Worm (Caenorhabditis elegans) whole organism, L1 larva: Measurements from ENCODE around the gene srg-17.

ENCODE experiments used
- C16A3.4 ChIP-seq: fragments of 150-350 bp; optimal IDR thresholded peaks from 2 replicates; lab custom pipeline; 2014; ENCODE audit warnings: missing biosample characterization, missing genetic modification characterization
- C34B4.2 ChIP-seq: sonication (generic microtip); optimal IDR thresholded peaks from 2 replicates; lab custom pipeline; 2017; ENCODE audit warnings: mild to moderate bottlenecking, missing genetic modification characterization, missing compliant biosample characterization
- Y116A8C.19 ChIP-seq: sonication (generic microtip); optimal IDR thresholded peaks from 2 replicates; lab custom pipeline; 2016; ENCODE audit warnings: missing compliant biosample characterization, missing genetic modification characterization, borderline replicate concordance
- aha-1 ChIP-seq: fragments of 150-350 bp; optimal IDR thresholded peaks from 2 replicates; lab custom pipeline; 2014; ENCODE audit warnings: missing biosample characterization, missing genetic modification characterization
- blmp-1 ChIP-seq: fragments of 150-350 bp; optimal IDR thresholded peaks from 2 replicates; lab custom pipeline; 2014; ENCODE audit warnings: missing biosample characterization, missing genetic modification characterization
- ceh-63 ChIP-seq: fragments of 200-800 bp; sonication (Bioruptor generic); optimal IDR thresholded peaks from 2 replicates; lab custom pipeline; 2018; ENCODE audit warnings: mild to moderate bottlenecking, missing genetic modification characterization, missing compliant biosample characterization
- ceh-8 ChIP-seq: fragments of 200-800 bp; sonication (Bioruptor generic); optimal IDR thresholded peaks from 2 replicates; lab custom pipeline; 2018; ENCODE audit warnings: mild to moderate bottlenecking, missing genetic modification characterization, moderate library complexity, missing compliant biosample characterization
- ceh-88 ChIP-seq: fragments of 200-800 bp; sonication (Bioruptor generic); IDR thresholded peaks from 2 replicates; pipeline ENCODE4 v1.3.6; 2022; ENCODE audit warnings: missing genetic modification characterization, missing compliant biosample characterization
- ces-1 ChIP-seq: fragments of 150-350 bp; optimal IDR thresholded peaks from 2 replicates; lab custom pipeline; 2014; ENCODE audit warnings: missing biosample characterization, missing genetic modification reagents, missing genetic modification characterization
- dpl-1 ChIP-seq, 3 experiments: fragments of 150-350 bp in 2 of 3; sonication (generic microtip) in 1 of 3; optimal IDR thresholded peaks; 2 replicates each; lab custom pipeline; 2014 to 2017; ENCODE audit warnings: missing biosample characterization in 3 of 3, missing genetic modification characterization in 3 of 3, missing genetic modification reagents in 3 of 3
- dsc-1 ChIP-seq: sonication (generic microtip); optimal IDR thresholded peaks from 2 replicates; lab custom pipeline; 2016; ENCODE audit warnings: mild to moderate bottlenecking, missing genetic modification characterization, missing compliant biosample characterization
- efl-1 ChIP-seq, 4 experiments: fragments of 150-350 bp; optimal IDR thresholded peaks in 3 of 4; peaks in 1 of 4; 1 replicate in 1 of 4; 2 replicates in 3 of 4; lab custom pipeline; 2014; ENCODE audit warnings: missing biosample characterization in 2 of 4, missing genetic modification characterization in 2 of 4, missing genetic modification reagents in 2 of 4
- egl-27 ChIP-seq, 2 experiments: fragments of 150-350 bp in 1 of 2; sonication (generic microtip); optimal IDR thresholded peaks; 3 replicates each; lab custom pipeline; 2017 to 2018; ENCODE audit warnings: missing biosample characterization in 2 of 2, missing genetic modification characterization in 2 of 2, missing genetic modification reagents in 2 of 2
- elt-2 ChIP-seq: sonication (generic microtip); optimal IDR thresholded peaks from 2 replicates; lab custom pipeline; 2016; ENCODE audit warnings: missing genetic modification characterization, mild to moderate bottlenecking, inconsistent platforms, missing compliant biosample characterization, missing genetic modification reagents
- elt-3 ChIP-seq, 6 experiments: fragments of 150-350 bp in 1 of 6; sonication (generic microtip); optimal IDR thresholded peaks; 2 replicates each; lab custom pipeline; 2017 to 2018; ENCODE audit warnings: missing biosample characterization in 6 of 6, missing genetic modification characterization in 6 of 6, inconsistent platforms in 1 of 6
- fkh-8 ChIP-seq: sonication (generic microtip); optimal IDR thresholded peaks from 2 replicates; lab custom pipeline; 2016; ENCODE audit warnings: mild to moderate bottlenecking, missing genetic modification characterization, missing compliant biosample characterization
- grh-1 ChIP-seq: fragments of 200-800 bp; sonication (Bioruptor generic); IDR thresholded peaks from 2 replicates; pipeline ENCODE4 v1.3.6; 2022; ENCODE audit warnings: missing genetic modification reagents, missing genetic modification characterization, missing compliant biosample characterization
- hlh-17 ChIP-seq: fragments of 200-800 bp; sonication (Bioruptor generic); optimal IDR thresholded peaks from 2 replicates; lab custom pipeline; 2018; ENCODE audit warnings: missing genetic modification characterization, mild to moderate bottlenecking, missing compliant biosample characterization, moderate library complexity, borderline replicate concordance
- hlh-4 ChIP-seq: sonication (generic microtip); optimal IDR thresholded peaks from 2 replicates; lab custom pipeline; 2016; ENCODE audit warnings: mild to moderate bottlenecking, missing genetic modification characterization, missing compliant biosample characterization
- hpl-2 ChIP-seq: fragments of 150-350 bp; optimal IDR thresholded peaks from 2 replicates; lab custom pipeline; 2014; ENCODE audit warnings: missing biosample characterization, missing genetic modification reagents, missing genetic modification characterization
- isw-1 ChIP-seq: fragments of 200-800 bp; sonication (Bioruptor generic); IDR thresholded peaks from 2 replicates; pipeline ENCODE4 v1.3.6; 2022; ENCODE audit warnings: missing genetic modification characterization, missing compliant biosample characterization
- lin-13 ChIP-seq: fragments of 150-350 bp; optimal IDR thresholded peaks from 2 replicates; lab custom pipeline; 2014; ENCODE audit warnings: missing biosample characterization, missing genetic modification reagents, missing genetic modification characterization
- lin-35 ChIP-seq, 2 experiments: fragments of 150-350 bp; optimal IDR thresholded peaks; 2 replicates each; lab custom pipeline; 2014; ENCODE audit warnings: missing biosample characterization in 2 of 2, missing genetic modification characterization in 2 of 2, missing genetic modification reagents in 2 of 2
- lir-3 ChIP-seq: sonication (generic microtip); optimal IDR thresholded peaks from 2 replicates; lab custom pipeline; 2016; ENCODE audit warnings: mild to moderate bottlenecking, missing genetic modification characterization, moderate library complexity, missing compliant biosample characterization; ENCODE audit not compliant: poor library complexity
- mdl-1 ChIP-seq, 2 experiments: fragments of 150-350 bp; optimal IDR thresholded peaks; 2 replicates each; lab custom pipeline; 2014 to 2017; ENCODE audit warnings: missing biosample characterization in 2 of 2, missing genetic modification characterization in 2 of 2, inconsistent platforms in 1 of 2
- mef-2 ChIP-seq: fragments of 150-350 bp; optimal IDR thresholded peaks from 2 replicates; lab custom pipeline; 2014; ENCODE audit warnings: missing biosample characterization, missing genetic modification characterization
- mep-1 ChIP-seq: fragments of 150-350 bp; optimal IDR thresholded peaks from 2 replicates; lab custom pipeline; 2014; ENCODE audit warnings: missing biosample characterization, missing genetic modification characterization
- nhr-11 ChIP-seq: fragments of 150-350 bp; optimal IDR thresholded peaks from 2 replicates; lab custom pipeline; 2014; ENCODE audit warnings: missing biosample characterization, missing genetic modification characterization
- nhr-12 ChIP-seq: sonication (generic microtip); optimal IDR thresholded peaks from 2 replicates; lab custom pipeline; 2017; ENCODE audit warnings: missing biosample characterization, missing genetic modification characterization
- nhr-20 ChIP-seq: sonication (generic microtip); optimal IDR thresholded peaks from 2 replicates; lab custom pipeline; 2016; ENCODE audit warnings: mild to moderate bottlenecking, missing genetic modification characterization, missing compliant biosample characterization
- nhr-237 ChIP-seq: fragments of 150-350 bp; optimal IDR thresholded peaks from 2 replicates; lab custom pipeline; 2014; ENCODE audit warnings: missing biosample characterization, missing genetic modification characterization
- nhr-28 ChIP-seq: fragments of 150-350 bp; optimal IDR thresholded peaks from 2 replicates; lab custom pipeline; 2014; ENCODE audit warnings: missing biosample characterization, missing genetic modification characterization
- nhr-71 ChIP-seq: sonication (generic microtip); optimal IDR thresholded peaks from 2 replicates; lab custom pipeline; 2016; ENCODE audit warnings: mild to moderate bottlenecking, missing genetic modification characterization, moderate library complexity, missing compliant biosample characterization
- nhr-76 ChIP-seq: sonication (generic microtip); optimal IDR thresholded peaks from 2 replicates; lab custom pipeline; 2017; ENCODE audit warnings: missing biosample characterization, missing genetic modification characterization
- nhr-84 ChIP-seq: sonication (generic microtip); optimal IDR thresholded peaks from 2 replicates; lab custom pipeline; 2017; ENCODE audit warnings: missing biosample characterization, missing genetic modification characterization
- pag-3 ChIP-seq: sonication (generic microtip); optimal IDR thresholded peaks from 2 replicates; lab custom pipeline; 2017; ENCODE audit warnings: missing genetic modification characterization, mild to moderate bottlenecking, missing compliant biosample characterization, antibody characterized with exemption, borderline replicate concordance; ENCODE audit not compliant: insufficient read depth
- skn-1 ChIP-seq: fragments of 150-350 bp; optimal IDR thresholded peaks from 2 replicates; lab custom pipeline; 2014; ENCODE audit warnings: missing biosample characterization, missing genetic modification characterization
- snu-23 ChIP-seq: sonication (generic microtip); optimal IDR thresholded peaks from 2 replicates; lab custom pipeline; 2016; ENCODE audit warnings: missing genetic modification characterization, missing compliant biosample characterization
- swsn-7 ChIP-seq: sonication (generic microtip); optimal IDR thresholded peaks from 2 replicates; lab custom pipeline; 2016; ENCODE audit warnings: missing genetic modification characterization, missing compliant biosample characterization
- tlp-1 ChIP-seq: fragments of 150-350 bp; optimal IDR thresholded peaks from 2 replicates; lab custom pipeline; 2014; ENCODE audit warnings: missing biosample characterization, missing genetic modification characterization
- zag-1 ChIP-seq: fragments of 150-350 bp; optimal IDR thresholded peaks from 2 replicates; lab custom pipeline; 2014; ENCODE audit warnings: missing biosample characterization, missing genetic modification characterization
- ztf-11 ChIP-seq, 2 experiments: sonication (generic microtip); optimal IDR thresholded peaks; 2 replicates each; lab custom pipeline; 2016 to 2017; ENCODE audit warnings: missing genetic modification characterization in 2 of 2, missing biosample characterization in 1 of 2, missing compliant biosample characterization in 1 of 2

Gene srg-17

ce11 chrII:12459422-12459821 is 14.1 kb upstream of the srg-17 start, which contains the start of gene tag-281 (continued):
- TF ChIP-seq aha-1 (tag; lab: Kevin White, UChicago) (peak; percentile 74), snu-23 (peak; percentile 91), hpl-2 (GFP tag; lab: Kevin White, UChicago) (no peak), zag-1 (tag; lab: Kevin White, UChicago) (no peak), nhr-20 (tag; lab: Kevin White, UChicago) (peak; percentile 89), C16A3.4 (peak; percentile 69), C34B4.2 (tag; lab: Kevin White, UChicago) (no peak), isw-1 (GFP tag; lab: Robert Waterston, UW) (peak; percentile 87), grh-1 (GFP tag; lab: Robert Waterston, UW) (peak; percentile 86), nhr-71 (tag; lab: Kevin White, UChicago) (peak; percentile 94), skn-1 (peak; percentile 84), Y116A8C.19 (tag; lab: Kevin White, UChicago) (no peak), ces-1 (GFP tag; lab: Kevin White, UChicago) (no peak), ceh-8 (peak; percentile 62), lin-13 (GFP tag; lab: Kevin White, UChicago) (peak; percentile 86), tlp-1 (tag; lab: Kevin White, UChicago) (no peak), elt-3 (tag; optimal IDR thresholded peaks at IDR 0.05; lab: Kevin White, UChicago) (peak in 2 of 6 experiments; percentile 74 to 86), ceh-88 (peak; percentile 54; the same call in 1 of the 2 replicates), blmp-1 (tag; lab: Kevin White, UChicago) (peak; percentile 65), egl-27 (tag; optimal IDR thresholded peaks at IDR 0.05; lab: Kevin White, UChicago) (no peak), nhr-11 (tag; lab: Kevin White, UChicago) (peak; percentile 71), nhr-237 (tag; lab: Kevin White, UChicago) (no peak), nhr-28 (tag; lab: Kevin White, UChicago) (no peak), fkh-8 (tag; lab: Kevin White, UChicago) (peak; percentile 87), nhr-84 (no peak), ceh-63 (GFP tag; lab: Kevin White, UChicago) (no peak), mef-2 (no peak), hlh-17 (GFP tag; lab: Kevin White, UChicago) (no peak), efl-1 (optimal IDR thresholded peaks at IDR 0.05; lab: Kevin White, UChicago) (peak; percentile 97 to 99), efl-1 (GFP tag; optimal IDR thresholded peaks at IDR 0.05 in 1 of 2; lab: Kevin White, UChicago) (peak; percentile 98 to 100), lin-35 (GFP tag; optimal IDR thresholded peaks at IDR 0.05; lab: Kevin White, UChicago) (peak; percentile 99), nhr-12 (tag; lab: Kevin White, UChicago) (no peak), ztf-11 (tag; optimal IDR thresholded peaks at IDR 0.05; lab: Kevin White, UChicago) (peak in 1 of 2 experiments; percentile 28), dsc-1 (tag; lab: Kevin White, UChicago) (peak; percentile 84), dpl-1 (GFP tag; optimal IDR thresholded peaks at IDR 0.05; lab: Kevin White, UChicago) (peak; percentile 98 to 99 (median 98)), lir-3 (tag; lab: Kevin White, UChicago) (peak; percentile 57), mdl-1 (tag; optimal IDR thresholded peaks at IDR 0.05; lab: Kevin White, UChicago) (peak in 1 of 2 experiments; percentile 69), hlh-4 (tag; lab: Kevin White, UChicago) (no peak), elt-2 (tag; lab: Kevin White, UChicago) (peak; percentile 48), swsn-7 (tag; lab: Kevin White, UChicago) (peak; percentile 87), mep-1 (tag; lab: Kevin White, UChicago) (peak; percentile 91), pag-3 (tag; lab: Kevin White, UChicago) (peak; percentile 3), nhr-76 (no peak)
